Worm (Caenorhabditis elegans): ENCODE measurements around the gene T22D1.1.

Gene T22D1.1

ce11 chrIV:6954682-6955081 lies 31.5 kb downstream of the T22D1.1 start:
- TF ChIP-seq lin-15B (tag; optimal IDR thresholded peaks at IDR 0.05) (peak; percentile 13), nfya-1 (tag; optimal IDR thresholded peaks at IDR 0.05; ENCODE audit: insufficient read depth) (peak; percentile 23), fkh-10 (GFP tag; optimal IDR thresholded peaks at IDR 0.05) (peak; percentile 90), R02D3.7 (tag; optimal IDR thresholded peaks at IDR 0.05) (no peak)

DNA sequence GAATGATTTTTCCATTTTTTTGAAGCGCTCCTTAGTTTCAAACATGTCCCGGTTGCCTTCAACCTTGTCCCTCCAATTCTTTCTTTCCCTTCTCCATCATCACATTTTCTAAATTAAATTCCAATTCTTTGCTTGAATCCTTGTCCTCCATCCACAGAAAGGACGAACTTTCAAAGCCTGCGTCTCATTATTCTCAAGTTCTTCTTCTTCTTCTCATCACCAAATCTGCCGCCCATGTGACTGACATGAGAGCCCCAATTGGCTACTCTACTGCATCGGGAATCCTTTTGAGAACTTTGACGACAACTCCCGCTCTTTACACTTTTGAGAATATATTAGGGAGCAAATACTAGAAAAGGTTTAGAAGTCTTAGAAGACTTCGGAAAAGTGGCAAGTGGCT lies 33.5 kb downstream of the T22D1.1 start:
- TF ChIP-seq fkh-10 (GFP tag; optimal IDR thresholded peaks at IDR 0.05) (peak; percentile 92), ceh-16 (tag; optimal IDR thresholded peaks at IDR 0.05) (no peak), nfya-1 (tag; optimal IDR thresholded peaks at IDR 0.05; ENCODE audit: insufficient read depth) (peak; percentile 78)

- TF ChIP-seq nhr-67 (tag; optimal IDR thresholded peaks at IDR 0.05): no peak
- no peak for TF ChIP-seq elt-2 (tag; optimal IDR thresholded peaks at IDR 0.05)
- no peak for TF ChIP-seq nhr-28 (tag; optimal IDR thresholded peaks at IDR 0.05)
- no peak for TF ChIP-seq pqm-1 (tag; optimal IDR thresholded peaks at IDR 0.05)
Measured at ce11 chrIV:6957341-6957740, 34.2 kb downstream of the T22D1.1 start, which contains the start of gene jnk-1. Gene jnk-1 (plus strand): TSS chrIV:6957641.

DNA sequence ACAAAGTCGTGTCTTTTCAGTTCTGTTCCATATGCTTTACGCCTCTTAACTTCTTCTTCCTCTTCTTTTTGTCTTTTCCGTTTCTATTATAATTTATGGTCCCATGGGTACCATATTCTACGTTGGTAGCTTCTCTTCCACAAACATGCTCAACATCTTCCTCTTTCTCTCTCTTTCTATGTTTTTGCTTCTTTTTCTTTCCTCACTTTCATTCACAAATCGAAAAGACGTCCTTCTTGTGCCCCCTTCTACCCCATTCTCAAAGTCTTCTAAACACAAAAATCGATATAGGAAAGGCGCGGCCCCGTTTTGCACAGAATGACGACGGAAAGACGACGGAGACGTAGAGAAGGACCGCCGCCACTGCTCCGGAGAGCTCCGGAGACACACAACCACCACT lies 35.5 kb downstream of the T22D1.1 start:
- TF ChIP-seq elt-1 (tag; optimal IDR thresholded peaks at IDR 0.05): peak; percentile 35
- TF ChIP-seq nfya-1 (tag; optimal IDR thresholded peaks at IDR 0.05; ENCODE audit: insufficient read depth): peak; percentile 62
- TF ChIP-seq daf-12 (tag; optimal IDR thresholded peaks at IDR 0.05): no peak
- TF ChIP-seq aly-2 (tag; optimal IDR thresholded peaks at IDR 0.05): no peak
- no peak for TF ChIP-seq tbx-2 (tag; optimal IDR thresholded peaks at IDR 0.05)
- TF ChIP-seq ama-1 (optimal IDR thresholded peaks at IDR 0.05): no peak
- TF ChIP-seq egl-27 (tag; optimal IDR thresholded peaks at IDR 0.05): no peak
- no peak for TF ChIP-seq elt-2 (tag; optimal IDR thresholded peaks at IDR 0.05)
- TF ChIP-seq ceh-9 (tag; optimal IDR thresholded peaks at IDR 0.05): no peak
- TF ChIP-seq ceh-28 (tag; optimal IDR thresholded peaks at IDR 0.05): peak; percentile 2
- no peak for TF ChIP-seq nhr-25 (tag; optimal IDR thresholded peaks at IDR 0.05)
- peak; percentile 50 for TF ChIP-seq lin-39 (tag; optimal IDR thresholded peaks at IDR 0.05)
- no peak for TF ChIP-seq elt-3 (tag; optimal IDR thresholded peaks at IDR 0.05)
- no peak for TF ChIP-seq snpc-4 (tag; optimal IDR thresholded peaks at IDR 0.05)
- no peak for TF ChIP-seq nhr-28 (tag; optimal IDR thresholded peaks at IDR 0.05)

DNA sequence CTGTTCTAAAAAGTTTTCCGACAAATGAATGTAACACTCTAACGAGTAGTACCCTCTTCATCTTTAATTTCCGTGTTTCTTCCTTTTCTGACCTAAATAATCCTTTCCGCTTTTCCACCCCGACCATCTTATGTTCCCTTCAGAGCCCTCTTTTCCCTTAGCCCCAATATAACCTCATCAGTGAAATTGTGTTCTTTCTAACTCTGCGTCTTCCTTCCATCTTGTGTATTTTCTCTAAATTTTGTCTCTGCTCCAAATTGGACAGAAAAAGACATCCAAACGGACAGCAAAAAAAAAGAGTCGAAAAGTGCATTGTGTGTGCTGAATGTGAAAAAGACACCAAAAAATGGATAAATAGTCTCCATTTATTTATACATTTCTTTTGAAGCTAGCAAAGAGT lies 36.3 kb downstream of the T22D1.1 start:
- TF ChIP-seq hmg-11 (tag; optimal IDR thresholded peaks at IDR 0.05) (peak; percentile 46), fos-1 (tag; optimal IDR thresholded peaks at IDR 0.05) (no peak), nfya-1 (tag; optimal IDR thresholded peaks at IDR 0.05; ENCODE audit: insufficient read depth) (peak; percentile 47)

DNA sequence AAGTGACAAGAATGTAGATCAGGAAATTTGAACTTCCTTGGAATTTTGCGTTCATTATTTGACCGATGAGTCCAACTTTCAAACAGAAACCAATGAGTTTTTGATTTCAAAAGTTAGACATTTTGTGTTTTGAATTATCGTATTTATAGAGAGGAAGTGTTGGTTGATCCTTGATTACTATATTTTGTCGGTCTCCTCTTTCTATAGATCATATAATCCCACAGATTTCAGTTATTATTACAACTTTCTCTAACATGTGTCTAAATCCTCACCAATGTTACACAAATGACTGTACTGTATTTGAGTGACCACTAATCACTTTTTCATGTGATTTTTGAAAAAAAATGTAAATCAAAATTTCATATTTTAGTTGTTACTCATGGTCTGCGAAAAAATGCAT lies 41.3 kb downstream of the T22D1.1 start, which contains the start of gene B0478.3:
Gene B0478.3 (minus strand): TSS at position 101 of the 400 bp plus-strand sequence.
- no peak for TF ChIP-seq sea-2 (GFP tag; optimal IDR thresholded peaks at IDR 0.05)
- TF ChIP-seq elt-3 (tag; optimal IDR thresholded peaks at IDR 0.05): no peak
- no peak for TF ChIP-seq eor-1 (tag; optimal IDR thresholded peaks at IDR 0.05)
- TF ChIP-seq nhr-43 (tag; optimal IDR thresholded peaks at IDR 0.05; ENCODE audit: poor library complexity, severe bottlenecking): no peak
- no peak for TF ChIP-seq hmg-11 (tag; optimal IDR thresholded peaks at IDR 0.05)
- TF ChIP-seq ZK546.5 (tag; optimal IDR thresholded peaks at IDR 0.05): no peak
- no peak for TF ChIP-seq ceh-16 (tag; optimal IDR thresholded peaks at IDR 0.05)
- TF ChIP-seq unc-62 (GFP tag; optimal IDR thresholded peaks at IDR 0.05): no peak
- TF ChIP-seq unc-39 (tag; optimal IDR thresholded peaks at IDR 0.05): no peak
- no peak for TF ChIP-seq ceh-28 (tag; optimal IDR thresholded peaks at IDR 0.05)
- no peak for TF ChIP-seq lin-39 (tag; optimal IDR thresholded peaks at IDR 0.05)
- TF ChIP-seq fkh-2 (tag; optimal IDR thresholded peaks at IDR 0.05): no peak
- TF ChIP-seq pqm-1 (tag; optimal IDR thresholded peaks at IDR 0.05): no peak
- TF ChIP-seq aly-2 (tag; optimal IDR thresholded peaks at IDR 0.05): no peak

DNA sequence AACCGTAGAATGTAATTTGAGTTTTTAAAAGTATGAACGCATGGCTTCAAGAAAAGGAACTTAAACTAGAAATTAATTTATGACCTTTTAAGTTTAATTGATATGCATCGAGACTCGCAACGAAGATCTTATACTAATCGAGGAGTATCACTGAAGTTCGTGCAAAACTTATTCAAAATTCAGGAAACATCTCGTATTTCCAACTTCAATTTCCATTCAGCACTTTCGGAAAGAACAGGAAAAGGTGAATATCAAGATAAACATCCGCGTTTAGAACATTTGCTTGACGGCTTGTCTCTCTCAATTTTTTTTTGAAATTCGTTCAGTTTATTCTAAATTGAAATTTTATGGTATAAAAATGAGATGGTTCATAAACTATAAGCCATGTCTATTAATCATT lies 42.0 kb downstream of the T22D1.1 start, which contains the start of gene ZK381.2:
Gene ZK381.2 (plus strand): TSS at position 301 of the 400 bp plus-strand sequence.
- TF ChIP-seq unc-39 (tag; optimal IDR thresholded peaks at IDR 0.05): no peak
- TF ChIP-seq lin-39 (tag; optimal IDR thresholded peaks at IDR 0.05): no peak
- no peak for TF ChIP-seq nhr-28 (tag; optimal IDR thresholded peaks at IDR 0.05)
- TF ChIP-seq nhr-237 (tag; optimal IDR thresholded peaks at IDR 0.05): no peak
- no peak for TF ChIP-seq ztf-11 (tag; optimal IDR thresholded peaks at IDR 0.05)
- no peak for TF ChIP-seq egl-27 (tag; optimal IDR thresholded peaks at IDR 0.05)
- no peak for TF ChIP-seq hmg-11 (tag; optimal IDR thresholded peaks at IDR 0.05)
- TF ChIP-seq eor-1 (tag; optimal IDR thresholded peaks at IDR 0.05): no peak
- TF ChIP-seq aly-2 (tag; optimal IDR thresholded peaks at IDR 0.05): no peak

Data from whole organism, L3 larva.